Worm (Caenorhabditis elegans): ENCODE results near the gene T05E12.6.

T05E12.6 gene

DNA sequence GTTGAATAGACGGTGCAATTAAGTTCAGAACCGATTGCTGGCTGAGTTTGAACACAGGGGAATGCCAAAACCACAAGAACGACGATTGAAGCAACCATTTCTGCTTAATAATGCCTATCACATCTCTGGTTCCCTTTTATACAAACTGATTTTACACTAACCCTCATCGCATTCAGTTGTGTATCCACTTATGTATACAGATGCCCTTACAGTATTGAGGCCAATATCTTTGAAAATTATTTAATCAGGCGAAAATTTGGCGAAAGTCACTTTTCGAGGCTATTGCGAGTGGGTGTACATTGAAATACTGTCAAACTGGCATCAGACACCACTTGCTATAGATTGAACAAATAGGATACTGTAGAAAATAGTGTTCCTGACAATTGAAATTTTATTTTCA is 9.4 kb upstream of the T05E12.6 start, which contains the start of the genes ZK218.3 and ZK218.4:
Gene ZK218.3, minus strand, starts transcription at position 101 of the 400 bp plus-strand sequence.
Gene ZK218.4, plus strand, starts transcription at position 186 of the 400 bp plus-strand sequence.
- TF ChIP-seq ceh-28 (tag; optimal IDR thresholded peaks at IDR 0.05) (no peak), ama-1 (optimal IDR thresholded peaks at IDR 0.05) (no peak)

ce11 chrV:17094568-17094967 is 5.3 kb upstream of the T05E12.6 start:
- no peak for TF ChIP-seq tbx-2 (tag; optimal IDR thresholded peaks at IDR 0.05)
- TF ChIP-seq skn-1 (tag; optimal IDR thresholded peaks at IDR 0.05) = no peak
- TF ChIP-seq nhr-77 (tag; optimal IDR thresholded peaks at IDR 0.05) = no peak

ce11 chrV:17092262-17092661 is 3.0 kb upstream of the T05E12.6 start, which contains the start of gene ZK218.1:
ZK218.1 (plus strand) TSS chrV:17092562.
- TF ChIP-seq nhr-28 (tag; optimal IDR thresholded peaks at IDR 0.05) (no peak), elt-2 (tag; optimal IDR thresholded peaks at IDR 0.05) (no peak), skn-1 (tag; optimal IDR thresholded peaks at IDR 0.05) (no peak), nhr-25 (tag; optimal IDR thresholded peaks at IDR 0.05) (no peak), aly-2 (tag; optimal IDR thresholded peaks at IDR 0.05) (no peak), nhr-43 (tag; optimal IDR thresholded peaks at IDR 0.05; ENCODE audit: poor library complexity, severe bottlenecking) (no peak), ceh-82 (tag; optimal IDR thresholded peaks at IDR 0.05) (no peak), ceh-9 (tag; optimal IDR thresholded peaks at IDR 0.05) (no peak), eor-1 (tag; optimal IDR thresholded peaks at IDR 0.05) (no peak), ama-1 (optimal IDR thresholded peaks at IDR 0.05) (no peak), lin-15B (tag; optimal IDR thresholded peaks at IDR 0.05) (no peak), pha-4 (tag; optimal IDR thresholded peaks at IDR 0.05) (no peak), ztf-11 (tag; optimal IDR thresholded peaks at IDR 0.05) (no peak), ceh-28 (tag; optimal IDR thresholded peaks at IDR 0.05) (no peak), tbx-2 (tag; optimal IDR thresholded peaks at IDR 0.05) (no peak), egl-5 (tag; optimal IDR thresholded peaks at IDR 0.05) (no peak), unc-62 (GFP tag; optimal IDR thresholded peaks at IDR 0.05) (no peak), pqm-1 (tag; optimal IDR thresholded peaks at IDR 0.05) (no peak), snpc-4 (tag; optimal IDR thresholded peaks at IDR 0.05) (no peak), nfya-1 (tag; optimal IDR thresholded peaks at IDR 0.05; ENCODE audit: insufficient read depth) (no peak)

ce11 chrV:17089931-17090429 is 738 bp upstream of the T05E12.6 start, which contains the start of gene srh-237:
srh-237 (plus strand) TSS chrV:17090379.
- no peak for TF ChIP-seq nhr-12 (tag; optimal IDR thresholded peaks at IDR 0.05)
- no peak for TF ChIP-seq nhr-77 (tag; optimal IDR thresholded peaks at IDR 0.05)
- TF ChIP-seq nhr-11 (tag; optimal IDR thresholded peaks at IDR 0.05) = no peak
- peak; percentile 80 for TF ChIP-seq pqm-1 (tag; optimal IDR thresholded peaks at IDR 0.05)
- TF ChIP-seq ztf-11 (tag; optimal IDR thresholded peaks at IDR 0.05) = no peak
- peak; percentile 35 for TF ChIP-seq skn-1 (tag; optimal IDR thresholded peaks at IDR 0.05)
- peak; percentile 79 for TF ChIP-seq elt-2 (tag; optimal IDR thresholded peaks at IDR 0.05)

- no peak for TF ChIP-seq lin-15B (tag; optimal IDR thresholded peaks at IDR 0.05)
- TF ChIP-seq nhr-28 (tag; optimal IDR thresholded peaks at IDR 0.05) = no peak
- TF ChIP-seq egl-5 (tag; optimal IDR thresholded peaks at IDR 0.05) = no peak
- no peak for TF ChIP-seq hmg-11 (tag; optimal IDR thresholded peaks at IDR 0.05)
- no peak for TF ChIP-seq sea-2 (GFP tag; optimal IDR thresholded peaks at IDR 0.05)
- TF ChIP-seq zag-1 (tag; optimal IDR thresholded peaks at IDR 0.05) = no peak
- TF ChIP-seq mdl-1 (tag; optimal IDR thresholded peaks at IDR 0.05) = no peak
- TF ChIP-seq ztf-11 (tag; optimal IDR thresholded peaks at IDR 0.05) = no peak
- TF ChIP-seq nhr-67 (tag; optimal IDR thresholded peaks at IDR 0.05) = no peak
- TF ChIP-seq ceh-82 (tag; optimal IDR thresholded peaks at IDR 0.05) = no peak
- no peak for TF ChIP-seq nhr-25 (tag; optimal IDR thresholded peaks at IDR 0.05)
- no peak for TF ChIP-seq fkh-10 (GFP tag; optimal IDR thresholded peaks at IDR 0.05)
- no peak for TF ChIP-seq nhr-23 (tag; optimal IDR thresholded peaks at IDR 0.05)
- TF ChIP-seq aly-2 (tag; optimal IDR thresholded peaks at IDR 0.05) = no peak
- no peak for TF ChIP-seq daf-12 (tag; optimal IDR thresholded peaks at IDR 0.05)
- no peak for TF ChIP-seq ceh-28 (tag; optimal IDR thresholded peaks at IDR 0.05)
- no peak for TF ChIP-seq fkh-2 (tag; optimal IDR thresholded peaks at IDR 0.05)
- no peak for TF ChIP-seq nhr-11 (tag; optimal IDR thresholded peaks at IDR 0.05)
- TF ChIP-seq pha-4 (tag; optimal IDR thresholded peaks at IDR 0.05) = no peak
- no peak for TF ChIP-seq egl-27 (tag; optimal IDR thresholded peaks at IDR 0.05)
These were observed 6.5 kb downstream of the T05E12.6 start, which contains the start of gene T05E12.9 for ce11 chrV:17082718-17083117. T05E12.9 (minus strand) TSS chrV:17082818.

All from whole organism, L3 larva.